Fruit fly (Drosophila melanogaster) whole organism: ENCODE results near the gene CG14606.

ENCODE experiments used
- CG8478 ChIP-seq: fragments of >200 bp; optimal IDR thresholded peaks from 2 replicates; lab custom pipeline; 2018; ENCODE audit warnings: inconsistent platforms
- Dll ChIP-seq: fragments of >200 bp; optimal IDR thresholded peaks from 2 replicates; lab custom pipeline; 2017
- EcR ChIP-seq, 2 experiments: fragments of >200 bp; optimal IDR thresholded peaks; 2 replicates each; lab custom pipeline; 2017; ENCODE audit warnings: missing biosample characterization in 2 of 2, missing genetic modification characterization in 2 of 2, missing genetic modification reagents in 2 of 2
- pan ChIP-seq: fragments of >200 bp; optimal IDR thresholded peaks from 2 replicates; lab custom pipeline; 2017
- psq ChIP-seq: fragments of >200 bp; optimal IDR thresholded peaks from 2 replicates; lab custom pipeline; 2017
- usp ChIP-seq: fragments of >200 bp; optimal IDR thresholded peaks from 2 replicates; lab custom pipeline; 2017; ENCODE audit warnings: missing biosample characterization, missing genetic modification characterization, mixed read lengths

The CG14606 gene

DNA sequence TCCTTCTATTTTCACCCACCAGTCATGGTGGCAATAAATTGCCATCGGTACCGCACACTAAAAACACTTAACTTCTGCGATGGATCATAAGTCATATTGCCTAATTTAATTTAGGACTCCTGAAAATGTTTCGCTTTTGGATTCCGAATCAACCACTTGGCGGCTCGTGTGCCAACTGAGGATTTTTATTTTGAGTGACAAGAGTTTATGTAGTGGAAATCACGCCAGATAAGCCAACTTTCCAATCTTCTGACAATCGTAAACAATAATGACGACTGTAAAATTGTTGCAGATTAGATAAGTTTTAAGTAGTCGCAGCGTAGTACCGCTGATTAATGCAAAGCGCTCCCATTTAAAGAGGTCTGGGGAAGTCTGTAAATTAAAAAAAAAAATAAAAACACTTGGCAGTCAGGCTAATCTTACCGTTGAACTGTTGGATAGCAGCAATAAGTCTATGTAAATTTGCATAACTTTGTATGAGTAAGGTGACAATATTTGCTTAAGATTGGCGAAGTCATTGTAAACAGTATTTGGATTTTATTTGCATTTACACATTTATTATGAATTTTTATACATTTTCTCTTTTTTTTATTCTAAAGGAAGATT is at the start of gene CG14606:
Gene CG14606, minus strand, starts transcription at position 160 of the 606 bp plus-strand sequence.
- TF ChIP-seq psq (no peak), pan (lab: Kevin White, UChicago) (no peak), usp (GFP tag; lab: Kevin White, UChicago) (no peak), Dll (lab: Kevin White, UChicago) (no peak), EcR (GFP tag; optimal IDR thresholded peaks at IDR 0.05; lab: Kevin White, UChicago) (no peak), CG8478 (lab: Kevin White, UChicago) (no peak)

DNA sequence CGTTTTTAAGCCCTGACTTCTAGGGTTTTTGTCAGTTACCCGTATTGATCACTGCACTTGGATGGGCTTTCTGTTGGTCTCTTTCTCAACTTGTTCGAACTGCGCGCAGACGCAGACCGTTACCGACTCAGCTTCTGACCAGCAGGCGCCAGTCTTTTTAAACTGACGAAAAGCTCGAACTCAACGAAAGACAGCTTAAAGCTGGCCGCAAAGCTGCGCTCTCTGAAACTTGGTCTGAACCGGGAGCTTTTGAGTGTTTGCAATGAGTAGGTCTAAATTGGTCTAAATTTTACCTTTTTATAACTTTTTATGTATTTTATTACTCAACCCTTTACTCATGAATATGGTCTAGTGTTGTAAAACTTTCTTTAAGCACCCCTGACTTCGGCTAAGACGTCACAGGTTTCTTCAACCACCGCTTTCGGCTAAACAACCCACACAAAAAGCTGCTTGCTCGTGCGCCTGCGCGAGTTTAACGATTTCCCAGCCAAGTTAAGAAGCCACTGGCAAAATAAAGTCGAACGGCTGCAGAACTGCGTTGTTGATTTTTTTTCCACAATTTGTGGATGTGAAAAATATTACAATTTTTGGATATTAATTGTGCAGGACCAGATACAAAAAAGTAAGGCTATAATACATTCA is 48.8 kb upstream of the CG14606 start, which contains the start of the genes Gld and Syt4:
Gene Gld, minus strand, starts transcription at position 137 of the 642 bp plus-strand sequence.
Gene Syt4, plus strand, starts transcription at position 499 of the 642 bp plus-strand sequence.
- no peak for TF ChIP-seq EcR (GFP tag; optimal IDR thresholded peaks at IDR 0.05; lab: Kevin White, UChicago)
- TF ChIP-seq psq = no peak
- TF ChIP-seq pan (lab: Kevin White, UChicago) = no peak
- no peak for TF ChIP-seq CG8478 (lab: Kevin White, UChicago)

DNA sequence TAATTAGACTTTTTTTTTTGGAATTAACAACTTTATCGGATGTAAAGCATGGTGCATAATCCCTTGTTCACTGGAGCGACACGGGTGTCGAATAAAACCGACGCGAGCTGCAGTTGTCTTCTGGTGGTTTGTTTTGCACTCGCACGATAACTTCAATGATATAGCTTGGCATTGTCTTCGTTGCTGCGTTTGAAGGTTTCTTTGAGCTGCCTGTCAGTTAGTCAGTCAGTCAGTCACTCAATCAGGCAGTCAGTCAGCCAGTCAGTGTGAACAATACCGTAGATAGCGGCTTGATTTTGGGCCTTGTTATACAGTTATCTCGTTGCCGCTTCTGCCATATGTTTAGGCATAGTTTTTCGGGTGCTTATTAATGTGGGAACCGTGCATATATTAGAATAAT is 42.7 kb upstream of the CG14606 start:
- no peak for TF ChIP-seq EcR (GFP tag; optimal IDR thresholded peaks at IDR 0.05; lab: Kevin White, UChicago)
- no peak for TF ChIP-seq Dll (lab: Kevin White, UChicago)
- no peak for TF ChIP-seq pan (lab: Kevin White, UChicago)
- TF ChIP-seq CG8478 (lab: Kevin White, UChicago) = no peak
- TF ChIP-seq usp (GFP tag; lab: Kevin White, UChicago) = no peak
- no peak for TF ChIP-seq psq

DNA sequence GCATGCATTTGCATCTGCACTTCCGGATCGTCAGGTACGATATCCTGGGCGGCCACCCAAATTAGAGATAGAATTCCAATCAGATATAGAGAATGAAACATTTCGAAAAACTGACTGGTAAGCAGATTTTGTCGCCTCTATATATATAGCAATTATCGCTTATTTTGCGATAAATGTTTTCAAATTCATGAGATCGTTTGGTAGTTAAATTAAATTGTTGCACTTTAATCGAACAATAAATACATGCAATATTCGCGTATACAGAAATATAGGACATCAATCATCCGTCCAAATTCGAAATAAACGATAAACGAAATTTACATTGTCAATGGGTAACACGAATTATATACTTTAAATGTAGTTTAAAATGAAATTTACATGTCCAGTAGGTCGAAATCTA is 35.0 kb upstream of the CG14606 start, which contains the start of gene Obp84a:
Gene Obp84a, minus strand, starts transcription at position 101 of the 400 bp plus-strand sequence.
- TF ChIP-seq usp (GFP tag; lab: Kevin White, UChicago) (no peak), EcR (GFP tag; optimal IDR thresholded peaks at IDR 0.05; lab: Kevin White, UChicago) (no peak), Dll (lab: Kevin White, UChicago) (no peak), pan (lab: Kevin White, UChicago) (no peak), CG8478 (lab: Kevin White, UChicago) (no peak), psq (no peak)

DNA sequence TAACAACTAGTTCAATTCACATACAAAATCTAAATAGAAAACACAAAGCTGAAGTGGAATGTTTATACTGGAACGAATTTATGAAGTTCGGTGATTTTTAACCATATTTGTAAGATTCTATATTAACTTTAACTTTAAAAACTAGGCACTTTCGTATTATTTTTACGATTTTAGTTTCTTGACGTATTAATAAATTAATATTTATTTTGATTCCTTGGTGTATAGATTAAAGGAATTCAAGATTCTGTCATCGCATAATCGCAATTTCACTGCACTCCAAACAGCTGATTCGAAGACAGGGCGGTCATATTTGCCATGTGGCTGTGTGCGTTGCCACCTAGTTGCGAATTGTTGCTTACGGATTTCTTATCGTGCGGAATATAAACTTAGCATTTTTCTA is 32.6 kb upstream of the CG14606 start, which contains the start of the genes CG1227 and Dtwd2:
Gene CG1227, minus strand, starts transcription at position 279 of the 400 bp plus-strand sequence.
Gene Dtwd2, plus strand, starts transcription at position 336 of the 400 bp plus-strand sequence.
- TF ChIP-seq usp (GFP tag; lab: Kevin White, UChicago) = no peak
- no peak for TF ChIP-seq Dll (lab: Kevin White, UChicago)
- no peak for TF ChIP-seq EcR (GFP tag; optimal IDR thresholded peaks at IDR 0.05; lab: Kevin White, UChicago)
- no peak for TF ChIP-seq CG8478 (lab: Kevin White, UChicago)
- no peak for TF ChIP-seq pan (lab: Kevin White, UChicago)

DNA sequence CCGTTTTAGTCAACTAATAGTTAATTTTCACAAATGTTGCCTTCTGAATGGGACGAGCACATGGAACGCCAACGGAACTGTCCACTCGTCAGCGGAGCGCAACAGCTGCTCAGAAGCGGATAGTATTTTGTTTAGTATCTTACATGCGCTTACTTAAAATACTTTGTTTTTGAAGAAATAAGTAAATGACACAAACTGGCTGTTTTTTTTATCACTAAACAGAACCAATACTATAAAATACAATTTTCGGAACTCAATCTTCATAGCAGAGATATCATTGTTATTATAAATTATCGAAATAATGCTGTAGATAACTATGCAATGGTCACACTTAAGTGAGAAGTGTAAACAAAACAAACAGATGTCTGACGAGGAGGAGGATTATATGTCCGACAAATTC is 30.0 kb upstream of the CG14606 start, which contains the start of the genes Noc3 and CG10053:
Gene Noc3, minus strand, starts transcription at position 81 of the 400 bp plus-strand sequence.
Gene CG10053, plus strand, starts transcription at position 202 of the 400 bp plus-strand sequence.
- TF ChIP-seq CG8478 (lab: Kevin White, UChicago) (no peak), Dll (lab: Kevin White, UChicago) (no peak), usp (GFP tag; lab: Kevin White, UChicago) (no peak), psq (no peak), EcR (GFP tag; optimal IDR thresholded peaks at IDR 0.05; lab: Kevin White, UChicago) (no peak), pan (lab: Kevin White, UChicago) (no peak)

DNA sequence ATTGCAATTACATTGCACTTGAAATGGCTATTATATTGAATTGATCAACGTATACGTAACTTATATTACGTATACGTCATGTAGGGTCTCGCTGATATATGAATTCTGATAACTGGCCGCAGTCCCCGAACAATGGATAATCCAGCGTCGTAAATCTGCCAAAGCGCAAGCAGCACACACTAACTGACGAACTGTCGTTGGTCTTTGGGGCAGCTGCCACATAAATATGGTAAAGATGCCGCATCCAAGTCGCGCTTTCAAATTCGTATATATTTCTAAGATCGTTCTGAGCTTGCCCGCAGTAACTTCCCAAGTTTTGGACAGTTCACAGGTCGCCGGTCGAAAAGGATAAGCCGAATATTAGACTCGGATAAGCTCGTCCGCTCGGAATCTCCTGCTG is 24.6 kb upstream of the CG14606 start, which contains the start of gene CG14607:
Gene CG14607, plus strand, starts transcription at position 301 of the 400 bp plus-strand sequence.
- no peak for TF ChIP-seq pan (lab: Kevin White, UChicago)
- no peak for TF ChIP-seq usp (GFP tag; lab: Kevin White, UChicago)
- no peak for TF ChIP-seq CG8478 (lab: Kevin White, UChicago)
- no peak for TF ChIP-seq Dll (lab: Kevin White, UChicago)
- TF ChIP-seq EcR (GFP tag; optimal IDR thresholded peaks at IDR 0.05; lab: Kevin White, UChicago) = no peak
- TF ChIP-seq psq = no peak

DNA sequence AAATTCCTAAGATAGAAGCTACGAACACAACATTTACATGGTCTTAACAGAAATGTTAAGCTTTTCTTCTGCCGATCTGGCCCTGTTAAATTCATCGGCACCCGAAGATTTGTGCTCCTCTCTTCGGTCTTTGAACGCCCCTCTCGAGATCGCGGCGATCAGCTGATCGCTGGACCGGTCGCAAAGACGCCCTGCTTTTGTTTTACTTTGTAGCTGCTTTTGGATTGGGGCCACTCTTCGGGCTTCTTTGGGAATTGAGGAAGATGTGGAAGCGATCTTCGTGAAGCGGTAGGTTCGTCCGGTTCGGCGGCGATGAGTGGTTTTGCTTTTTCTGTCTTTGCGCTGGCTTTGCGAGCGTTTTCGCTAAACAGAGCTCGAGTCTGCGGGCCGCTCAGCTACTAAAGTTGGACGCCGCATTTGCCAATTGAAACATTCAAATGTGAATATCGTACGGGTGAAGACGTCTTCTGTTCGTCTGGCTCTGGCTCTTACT is 7.1 kb upstream of the CG14606 start, which contains the start of gene thw:
Gene thw, plus strand, starts transcription at position 443 of the 493 bp plus-strand sequence.
- TF ChIP-seq EcR (GFP tag; optimal IDR thresholded peaks at IDR 0.05; lab: Kevin White, UChicago) = no peak
- TF ChIP-seq pan (lab: Kevin White, UChicago) = no peak
- no peak for TF ChIP-seq usp (GFP tag; lab: Kevin White, UChicago)
- no peak for TF ChIP-seq Dll (lab: Kevin White, UChicago)
- TF ChIP-seq CG8478 (lab: Kevin White, UChicago) = no peak
- no peak for TF ChIP-seq psq

DNA sequence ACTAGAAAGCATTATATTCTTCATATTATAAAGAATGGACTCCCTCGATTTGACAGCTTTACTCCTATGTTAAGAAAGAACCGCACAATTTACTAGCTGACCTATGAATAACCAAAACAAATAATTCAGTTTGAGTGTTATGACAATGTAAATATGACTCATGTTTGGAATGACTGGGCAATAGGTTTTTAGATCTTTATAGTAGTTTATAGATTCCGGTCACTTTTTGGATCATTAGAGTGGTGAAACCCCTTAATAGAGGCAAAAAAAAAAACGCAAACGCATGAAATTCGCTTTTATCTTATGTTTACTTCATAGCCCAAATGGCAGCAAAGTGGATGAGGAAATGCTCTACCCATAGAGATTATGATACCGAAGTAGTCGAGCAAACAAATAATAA is 2.7 kb upstream of the CG14606 start, which contains the start of gene CG14605:
Gene CG14605, minus strand, starts transcription at position 101 of the 400 bp plus-strand sequence.
- no peak for TF ChIP-seq usp (GFP tag; lab: Kevin White, UChicago)
- no peak for TF ChIP-seq EcR (GFP tag; optimal IDR thresholded peaks at IDR 0.05; lab: Kevin White, UChicago)

DNA sequence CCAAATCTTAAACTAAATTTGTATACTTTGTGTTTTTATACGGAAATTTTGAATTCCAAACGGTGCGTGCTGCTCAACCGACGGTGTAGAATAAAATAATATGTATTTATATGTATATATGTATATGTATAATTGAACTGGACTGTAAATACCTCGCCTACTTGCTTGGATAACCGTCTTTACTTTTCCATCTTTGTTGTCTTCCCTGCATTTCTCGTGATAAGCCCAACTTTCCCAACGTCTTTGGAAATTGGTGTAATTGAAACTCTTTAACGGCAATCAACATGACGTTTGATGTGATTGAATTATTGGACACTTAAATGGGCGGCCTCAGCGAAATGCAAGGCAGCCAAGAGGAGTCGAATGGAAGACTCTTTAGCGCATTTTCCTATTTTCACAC is 8.6 kb downstream of the CG14606 start, which contains the start of gene CG1288:
Gene CG1288, minus strand, starts transcription at position 101 of the 400 bp plus-strand sequence.
- TF ChIP-seq CG8478 (lab: Kevin White, UChicago) = no peak
- TF ChIP-seq pan (lab: Kevin White, UChicago) = no peak
- no peak for TF ChIP-seq Dll (lab: Kevin White, UChicago)
- no peak for TF ChIP-seq EcR (GFP tag; optimal IDR thresholded peaks at IDR 0.05; lab: Kevin White, UChicago)
- TF ChIP-seq usp (GFP tag; lab: Kevin White, UChicago) = no peak
- no peak for TF ChIP-seq psq

DNA sequence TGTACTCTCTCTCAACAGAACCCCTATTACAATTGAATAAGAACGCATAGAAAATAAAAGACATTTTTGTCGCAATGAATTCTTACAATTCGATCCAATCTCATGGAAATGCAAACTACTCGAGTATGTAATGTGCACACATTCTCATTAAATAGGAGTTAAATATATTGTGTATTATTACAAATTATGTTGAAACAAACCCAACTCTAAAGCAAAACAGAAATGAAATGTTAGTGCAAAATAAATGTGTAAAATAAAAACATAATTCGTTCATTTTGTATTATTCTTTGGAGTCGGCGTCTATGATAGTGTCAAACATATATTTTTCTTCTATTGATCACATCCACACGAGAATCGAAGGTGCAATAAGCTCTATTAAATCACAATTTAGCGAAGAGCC is 16.2 kb downstream of the CG14606 start, which contains the start of gene CG14609:
Gene CG14609, plus strand, starts transcription at position 301 of the 400 bp plus-strand sequence.
- TF ChIP-seq usp (GFP tag; lab: Kevin White, UChicago) = no peak
- no peak for TF ChIP-seq CG8478 (lab: Kevin White, UChicago)
- no peak for TF ChIP-seq pan (lab: Kevin White, UChicago)
- no peak for TF ChIP-seq EcR (GFP tag; optimal IDR thresholded peaks at IDR 0.05; lab: Kevin White, UChicago)
- TF ChIP-seq Dll (lab: Kevin White, UChicago) = no peak
- TF ChIP-seq psq = no peak
